Worm (Caenorhabditis elegans) whole organism, L1 larva: ENCODE results near the gene ncx-3.

Experiments
- ama-1 ChIP-seq: fragments of 150-350 bp; optimal IDR thresholded peaks from 2 replicates; lab custom pipeline; 2014
- efl-3 ChIP-seq: fragments of 200-800 bp; sonication (Bioruptor generic); optimal IDR thresholded peaks from 2 replicates; lab custom pipeline; 2018; ENCODE audit warnings: mild to moderate bottlenecking, missing genetic modification characterization, missing compliant biosample characterization
- elt-3 ChIP-seq, 6 experiments: fragments of 150-350 bp in 1 of 6; sonication (generic microtip); optimal IDR thresholded peaks; 2 replicates each; lab custom pipeline; 2017 to 2018; ENCODE audit warnings: missing biosample characterization in 6 of 6, missing genetic modification characterization in 6 of 6, inconsistent platforms in 1 of 6
- fkh-10 ChIP-seq: sonication (generic microtip); optimal IDR thresholded peaks from 2 replicates; lab custom pipeline; 2017; ENCODE audit warnings: missing biosample characterization, missing genetic modification reagents, missing genetic modification characterization
- hpl-2 ChIP-seq: fragments of 150-350 bp; optimal IDR thresholded peaks from 2 replicates; lab custom pipeline; 2014; ENCODE audit warnings: missing biosample characterization, missing genetic modification reagents, missing genetic modification characterization
- nhr-12 ChIP-seq: sonication (generic microtip); optimal IDR thresholded peaks from 2 replicates; lab custom pipeline; 2017; ENCODE audit warnings: missing biosample characterization, missing genetic modification characterization
- nhr-20 ChIP-seq: sonication (generic microtip); optimal IDR thresholded peaks from 2 replicates; lab custom pipeline; 2016; ENCODE audit warnings: mild to moderate bottlenecking, missing genetic modification characterization, missing compliant biosample characterization
- nhr-47 ChIP-seq: sonication (generic microtip); optimal IDR thresholded peaks from 2 replicates; lab custom pipeline; 2016; ENCODE audit warnings: mild to moderate bottlenecking, missing genetic modification characterization, moderate library complexity, missing compliant biosample characterization
- zip-4 ChIP-seq: fragments of 200-800 bp; sonication (Bioruptor generic); optimal IDR thresholded peaks from 2 replicates; lab custom pipeline; 2018; ENCODE audit warnings: mild to moderate bottlenecking, missing genetic modification characterization, moderate library complexity, missing compliant biosample characterization

DNA sequence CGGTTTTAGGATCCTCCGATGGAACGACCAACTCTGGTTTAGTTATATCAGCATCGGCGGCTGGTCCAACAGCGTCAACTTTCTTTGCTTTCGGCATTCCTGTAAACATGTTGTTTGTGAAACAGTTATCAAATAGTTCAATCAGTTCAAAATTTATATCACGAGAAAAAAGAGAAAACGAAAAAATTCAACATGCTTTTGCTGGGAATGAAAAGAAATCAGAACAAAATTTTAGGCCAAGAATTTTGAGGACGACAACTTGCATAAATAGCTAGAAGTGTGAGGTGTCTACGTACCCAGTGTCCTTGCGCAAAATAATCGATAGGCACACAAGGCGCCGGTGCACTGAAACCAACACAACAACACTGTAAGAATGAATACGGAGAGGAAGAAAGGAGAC, 36.1 kb upstream of the ncx-3 start, which contains the start of gene K08C7.4:
- TF ChIP-seq elt-3 (tag; optimal IDR thresholded peaks at IDR 0.05; lab: Kevin White, UChicago) (no peak), fkh-10 (GFP tag; lab: Kevin White, UChicago) (no peak), hpl-2 (no peak), ama-1 (no peak), zip-4 (GFP tag; lab: Kevin White, UChicago) (no peak), nhr-12 (tag; lab: Kevin White, UChicago) (no peak), nhr-47 (tag; lab: Kevin White, UChicago) (no peak), nhr-20 (no peak), efl-3 (no peak)
